Fruit fly (Drosophila melanogaster) whole organism, embryonic: Measurements from ENCODE around the gene Hr78.
"Not testable (repeated sequence)": the region's sequence is repeated elsewhere in the genome, so short reads cannot be mapped to it uniquely, and the experiment has no call there.

Experiments
- Asciz ChIP-seq: fragments of 200-800 bp; sonication (Bioruptor generic); optimal IDR thresholded peaks from 2 replicates; lab custom pipeline; 2017; ENCODE audit warnings: missing biosample characterization, mild to moderate bottlenecking, missing genetic modification characterization, missing genetic modification reagents
- Atf6 ChIP-seq: fragments of 200-800 bp; sonication (Bioruptor generic); IDR thresholded peaks from 2 replicates; pipeline ENCODE4 v1.3.6; 2022; ENCODE audit warnings: missing biosample characterization, missing genetic modification characterization
- BtbVII ChIP-seq: fragments of 200-800 bp; sonication (Bioruptor generic); optimal IDR thresholded peaks from 3 replicates; lab custom pipeline; 2017; ENCODE audit warnings: missing biosample characterization, mild to moderate bottlenecking, missing genetic modification characterization
- CG10543 ChIP-seq: fragments of 200-800 bp; sonication (Bioruptor generic); optimal IDR thresholded peaks from 3 replicates; lab custom pipeline; 2017; ENCODE audit warnings: missing biosample characterization, mild to moderate bottlenecking, missing genetic modification characterization, moderate library complexity
- CG11695 ChIP-seq: fragments of 200-800 bp; sonication (Bioruptor generic); IDR thresholded peaks from 3 replicates; pipeline ENCODE4 v1.3.6; 2022; ENCODE audit warnings: missing biosample characterization, missing genetic modification characterization
- CG12071 ChIP-seq: fragments of 200-800 bp; sonication (Bioruptor generic); optimal IDR thresholded peaks from 3 replicates; lab custom pipeline; 2018; ENCODE audit warnings: missing biosample characterization, mild to moderate bottlenecking, missing genetic modification characterization
- CG12299 ChIP-seq: fragments of 200-800 bp; sonication (Bioruptor generic); optimal IDR thresholded peaks from 2 replicates; lab custom pipeline; 2018; ENCODE audit warnings: missing biosample characterization, mild to moderate bottlenecking, missing genetic modification characterization
- CG12769 ChIP-seq: fragments of 200-800 bp; sonication (Bioruptor generic); optimal IDR thresholded peaks from 2 replicates; lab custom pipeline; 2019; ENCODE audit warnings: missing biosample characterization, mild to moderate bottlenecking, missing genetic modification characterization, moderate library complexity
- CG13894 ChIP-seq: fragments of 200-800 bp; sonication (Bioruptor generic); optimal IDR thresholded peaks from 3 replicates; lab custom pipeline; 2018; ENCODE audit warnings: missing biosample characterization, mild to moderate bottlenecking, missing genetic modification characterization, moderate library complexity
- CG2120 ChIP-seq: fragments of 200-800 bp; sonication (Bioruptor generic); optimal IDR thresholded peaks from 3 replicates; lab custom pipeline; 2016; ENCODE audit warnings: missing biosample characterization, missing genetic modification characterization
- CG3163 ChIP-seq: fragments of 200-800 bp; sonication (Bioruptor generic); optimal IDR thresholded peaks from 3 replicates; lab custom pipeline; 2016; ENCODE audit warnings: missing biosample characterization, missing genetic modification characterization
- CG32532 ChIP-seq: fragments of 200-800 bp; sonication (Bioruptor generic); IDR thresholded peaks from 2 replicates; pipeline ENCODE4 v1.3.6; 2022; ENCODE audit warnings: missing biosample characterization, missing genetic modification characterization
- CG6254 ChIP-seq: fragments of 200-800 bp; sonication (Bioruptor generic); optimal IDR thresholded peaks from 3 replicates; lab custom pipeline; 2017; ENCODE audit warnings: mild to moderate bottlenecking, missing biosample characterization, missing genetic modification reagents, missing genetic modification characterization
- CG6689 ChIP-seq: fragments of 200-800 bp; sonication (Bioruptor generic); IDR thresholded peaks from 2 replicates; pipeline ENCODE4 v1.3.6; 2022; ENCODE audit warnings: missing biosample characterization, missing genetic modification characterization
- CG7839 ChIP-seq: fragments of 200-800 bp; sonication (Bioruptor generic); optimal IDR thresholded peaks from 3 replicates; lab custom pipeline; 2018; ENCODE audit warnings: missing biosample characterization, mild to moderate bottlenecking, missing genetic modification characterization, moderate library complexity
- CG8290 ChIP-seq, 3 experiments: fragments of 200-800 bp; sonication (Bioruptor generic); optimal IDR thresholded peaks; 2 replicates each; lab custom pipeline; 2016 to 2019; ENCODE audit warnings: missing biosample characterization in 3 of 3, missing genetic modification characterization in 3 of 3, mild to moderate bottlenecking in 2 of 3, moderate library complexity in 1 of 3
- CG9797 ChIP-seq: fragments of 200-800 bp; sonication (Bioruptor generic); optimal IDR thresholded peaks from 3 replicates; lab custom pipeline; 2018; ENCODE audit warnings: missing biosample characterization, mild to moderate bottlenecking, missing genetic modification characterization
- CG9932 ChIP-seq: fragments of 200-800 bp; sonication (Bioruptor generic); IDR thresholded peaks from 2 replicates; pipeline ENCODE4 v1.3.6; 2022; ENCODE audit warnings: missing biosample characterization, missing genetic modification characterization
- D ChIP-seq, 2 experiments: fragments of 200-800 bp in 1 of 2; fragments of >200 bp in 1 of 2; sonication (Bioruptor generic) in 1 of 2; optimal IDR thresholded peaks; 2 replicates in 1 of 2; 3 replicates in 1 of 2; lab custom pipeline; 2017; ENCODE audit warnings: mild to moderate bottlenecking in 1 of 2, missing biosample characterization in 1 of 2, missing genetic modification characterization in 1 of 2, missing genetic modification reagents in 1 of 2
- D19A ChIP-seq: fragments of 200-800 bp; optimal IDR thresholded peaks from 3 replicates; lab custom pipeline; 2019; ENCODE audit warnings: missing biosample characterization, mild to moderate bottlenecking, missing genetic modification characterization, moderate library complexity
- D19B ChIP-seq: fragments of 200-800 bp; sonication (Bioruptor generic); optimal IDR thresholded peaks from 2 replicates; lab custom pipeline; 2017; ENCODE audit warnings: missing biosample characterization, mild to moderate bottlenecking, missing genetic modification characterization
- Dfd ChIP-seq, 2 experiments: fragments of >200 bp; optimal IDR thresholded peaks; 2 replicates each; lab custom pipeline; 2017; ENCODE audit warnings: missing biosample characterization in 2 of 2, missing genetic modification characterization in 2 of 2
- E2f1 ChIP-seq: fragments of 200-800 bp; sonication (Bioruptor generic); IDR thresholded peaks from 2 replicates; pipeline ENCODE4 v1.3.6; 2022; ENCODE audit warnings: missing biosample characterization, missing genetic modification characterization
- Ets65A ChIP-seq: fragments of 200-800 bp; sonication (Bioruptor generic); peaks from one replicate; lab custom pipeline; 2016; ENCODE audit warnings: missing biosample characterization, missing genetic modification characterization
- Gug ChIP-seq: fragments of 200-800 bp; sonication (Bioruptor generic); IDR thresholded peaks from 4 replicates; pipeline ENCODE4 v1.3.6; 2022; ENCODE audit warnings: missing biosample characterization, missing genetic modification characterization
- Med ChIP-seq: fragments of 200-800 bp; sonication (Bioruptor generic); peaks from one replicate; lab custom pipeline; 2016; ENCODE audit warnings: missing biosample characterization, missing genetic modification characterization, mild to moderate bottlenecking, inconsistent platforms, moderate library complexity
- Nf-YB ChIP-seq: fragments of 200-800 bp; sonication (Bioruptor generic); optimal IDR thresholded peaks from 3 replicates; lab custom pipeline; 2019; ENCODE audit warnings: missing biosample characterization, mild to moderate bottlenecking, missing genetic modification characterization, moderate library complexity
- Pdp1 ChIP-seq, 2 experiments: fragments of 200-800 bp; sonication (Bioruptor generic); optimal IDR thresholded peaks; 3 replicates each; lab custom pipeline; 2016; ENCODE audit warnings: missing biosample characterization in 2 of 2, missing genetic modification characterization in 2 of 2, mild to moderate bottlenecking in 1 of 2, moderate library complexity in 1 of 2
- Sox102F ChIP-seq: fragments of 200-800 bp; sonication (Bioruptor generic); optimal IDR thresholded peaks from 2 replicates; lab custom pipeline; 2018; ENCODE audit warnings: missing biosample characterization, mild to moderate bottlenecking, missing genetic modification characterization, moderate library complexity
- Trl ChIP-seq, 3 experiments: fragments of >200 bp in 2 of 3; fragments of 200-800 bp in 1 of 3; sonication (Bioruptor generic) in 1 of 3; optimal IDR thresholded peaks; 2 replicates in 1 of 3; 3 replicates in 2 of 3; lab custom pipeline; 2016 to 2017; ENCODE audit warnings: missing biosample characterization in 1 of 3, missing genetic modification characterization in 1 of 3
- Xrp1 ChIP-seq: fragments of 200-800 bp; sonication (Bioruptor generic); IDR thresholded peaks from 2 replicates; pipeline ENCODE4 v1.3.6; 2022; ENCODE audit warnings: missing biosample characterization, missing genetic modification characterization
- amos ChIP-seq: fragments of 200-800 bp; sonication (Bioruptor generic); IDR thresholded peaks from 2 replicates; pipeline ENCODE4 v1.3.6; 2022; ENCODE audit warnings: missing biosample characterization, missing genetic modification characterization; ENCODE audit not compliant: partially characterized antibody
- bigmax ChIP-seq: fragments of 200-800 bp; sonication (Bioruptor generic); optimal IDR thresholded peaks from 2 replicates; lab custom pipeline; 2018; ENCODE audit warnings: missing biosample characterization, mild to moderate bottlenecking, missing genetic modification characterization
- cg ChIP-seq: fragments of 200-800 bp; sonication (Bioruptor generic); optimal IDR thresholded peaks from 3 replicates; lab custom pipeline; 2019; ENCODE audit warnings: missing biosample characterization, mild to moderate bottlenecking, missing genetic modification characterization, moderate library complexity
- ci ChIP-seq: fragments of 200-800 bp; sonication (Bioruptor generic); IDR thresholded peaks from 3 replicates; pipeline ENCODE4 v1.3.6; 2022; ENCODE audit warnings: missing biosample characterization, missing genetic modification characterization
- cwo ChIP-seq: fragments of 200-800 bp; sonication (Bioruptor generic); optimal IDR thresholded peaks from 3 replicates; lab custom pipeline; 2017; ENCODE audit warnings: missing biosample characterization, missing genetic modification characterization, mild to moderate bottlenecking, moderate library complexity, missing genetic modification reagents
- grau ChIP-seq: fragments of 200-800 bp; optimal IDR thresholded peaks from 3 replicates; lab custom pipeline; 2019; ENCODE audit warnings: missing biosample characterization, mild to moderate bottlenecking, missing genetic modification characterization, moderate library complexity
- hkb ChIP-seq, 2 experiments: fragments of 200-800 bp in 1 of 2; fragments of >200 bp in 1 of 2; sonication (Bioruptor generic) in 1 of 2; IDR thresholded peaks in 1 of 2; optimal IDR thresholded peaks in 1 of 2; 2 replicates each; pipeline versions ENCODE4 v1.3.6 to Lab custom; 2017 to 2022; ENCODE audit warnings: missing biosample characterization in 1 of 2, missing genetic modification characterization in 1 of 2
- sd ChIP-seq: fragments of 200-800 bp; sonication (Bioruptor generic); optimal IDR thresholded peaks from 3 replicates; lab custom pipeline; 2018; ENCODE audit warnings: missing biosample characterization, mild to moderate bottlenecking, missing genetic modification characterization, moderate library complexity
- sens ChIP-seq: fragments of 200-800 bp; sonication (Bioruptor generic); peaks from one replicate; lab custom pipeline; 2016; ENCODE audit warnings: missing biosample characterization, missing genetic modification characterization
- slbo ChIP-seq: fragments of 200-800 bp; sonication (Bioruptor generic); IDR thresholded peaks from 2 replicates; pipeline ENCODE4 v1.3.6; 2022; ENCODE audit warnings: missing biosample characterization, missing genetic modification characterization
- sug ChIP-seq: fragments of 200-800 bp; optimal IDR thresholded peaks from 2 replicates; lab custom pipeline; 2019; ENCODE audit warnings: missing biosample characterization, mild to moderate bottlenecking, missing genetic modification characterization, moderate library complexity
- toy ChIP-seq: fragments of 200-800 bp; sonication (Bioruptor generic); IDR thresholded peaks from 2 replicates; pipeline ENCODE4 v1.3.6; 2022; ENCODE audit warnings: missing biosample characterization, missing genetic modification characterization
- zfh1 ChIP-seq: fragments of 200-800 bp; sonication (Bioruptor generic); IDR thresholded peaks from 3 replicates; pipeline ENCODE4 v1.3.6; 2022; ENCODE audit warnings: missing biosample characterization, missing genetic modification characterization

The Hr78 gene

DNA sequence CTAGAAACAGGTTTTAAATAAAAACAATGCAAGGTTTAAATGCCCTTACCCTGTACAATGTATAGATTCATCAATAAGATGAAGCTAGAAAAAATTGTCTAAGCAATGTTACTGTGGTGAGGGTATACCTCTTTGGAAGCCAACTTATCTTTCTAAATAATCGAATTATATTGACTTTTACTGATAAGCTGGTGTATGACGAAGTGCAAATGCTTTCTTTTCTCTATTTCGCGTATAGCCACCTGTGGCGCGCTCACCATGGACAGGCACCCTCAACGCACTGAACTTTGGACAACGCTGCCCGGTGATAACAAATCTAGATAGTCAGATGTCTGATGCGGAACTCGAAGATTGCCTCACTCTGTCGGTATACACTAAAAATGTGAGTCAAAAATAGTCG is 4.6 kb upstream of the Hr78 start (continued):
- TF ChIP-seq ci: 0 out of 3 replicates have a peak, but pooled peaks have one; percentile 40
- TF ChIP-seq CG32532 (GFP tag; lab: Robert Waterston, UW): peak; percentile 50; the same call in 1 of the 2 replicates
- TF ChIP-seq grau (tag; lab: Kevin White, UChicago): peak; percentile 25
- TF ChIP-seq CG2120 (GFP tag; lab: Kevin White, UChicago): peak; percentile 5
- TF ChIP-seq D19A (tag; lab: Kevin White, UChicago): peak; percentile 81
- peak in 1 of 2 experiments; percentile 18 for TF ChIP-seq Pdp1 (GFP tag; optimal IDR thresholded peaks at IDR 0.05; lab: Kevin White, UChicago)
- peak; percentile 56; the same call in 2 of the 3 replicates for TF ChIP-seq zfh1 (GFP tag; lab: Robert Waterston, UW)
- 0 out of 2 replicates have a peak, but pooled peaks have one; percentile 11 for TF ChIP-seq toy (GFP tag; lab: Robert Waterston, UW)
- 0 out of 2 replicates have a peak, but pooled peaks have one; percentile 36 for TF ChIP-seq Atf6
- TF ChIP-seq BtbVII (GFP tag; lab: Kevin White, UChicago): peak; percentile 5
- peak; percentile 3 for TF ChIP-seq CG12071
- TF ChIP-seq D (optimal IDR thresholded peaks at IDR 0.05; lab: Kevin White, UChicago): no peak
- no peak for TF ChIP-seq D (GFP tag; optimal IDR thresholded peaks at IDR 0.05; lab: Kevin White, UChicago)
- TF ChIP-seq CG12769 (tag; lab: Kevin White, UChicago): peak; percentile 15
- peak; percentile 11 for TF ChIP-seq Ets65A (GFP tag; lab: Kevin White, UChicago)
- no peak for TF ChIP-seq CG6254 (GFP tag; lab: Kevin White, UChicago)
- peak; percentile 29 for TF ChIP-seq cwo
- TF ChIP-seq CG7839: peak; percentile 27
- peak; percentile 30 for TF ChIP-seq Sox102F (GFP tag; lab: Kevin White, UChicago)
- TF ChIP-seq CG11695 (GFP tag; lab: Robert Waterston, UW): peak; percentile 46; the same call in 1 of the 3 replicates
- no peak for TF ChIP-seq CG12299
- peak; percentile 39; the same call in 1 of the 2 replicates for TF ChIP-seq E2f1
- TF ChIP-seq Med: peak; percentile 23
- no peak for TF ChIP-seq CG3163 (GFP tag; lab: Kevin White, UChicago)
- TF ChIP-seq Xrp1 (GFP tag; lab: Robert Waterston, UW): peak; percentile 18; the same call in 1 of the 2 replicates
- peak; percentile 5 for TF ChIP-seq Asciz (GFP tag; lab: Kevin White, UChicago)
- TF ChIP-seq CG9797 (GFP tag; lab: Kevin White, UChicago): no peak
- no peak for TF ChIP-seq bigmax (GFP tag; lab: Kevin White, UChicago)
- TF ChIP-seq hkb (optimal IDR thresholded peaks at IDR 0.05; lab: Kevin White, UChicago): no peak
- 0 out of 2 replicates have a peak, but pooled peaks have one; percentile 50 for TF ChIP-seq hkb (GFP tag; IDR thresholded peaks at IDR 0.05; lab: Robert Waterston, UW)
- TF ChIP-seq, all 482 proteins: peak for 73

DNA sequence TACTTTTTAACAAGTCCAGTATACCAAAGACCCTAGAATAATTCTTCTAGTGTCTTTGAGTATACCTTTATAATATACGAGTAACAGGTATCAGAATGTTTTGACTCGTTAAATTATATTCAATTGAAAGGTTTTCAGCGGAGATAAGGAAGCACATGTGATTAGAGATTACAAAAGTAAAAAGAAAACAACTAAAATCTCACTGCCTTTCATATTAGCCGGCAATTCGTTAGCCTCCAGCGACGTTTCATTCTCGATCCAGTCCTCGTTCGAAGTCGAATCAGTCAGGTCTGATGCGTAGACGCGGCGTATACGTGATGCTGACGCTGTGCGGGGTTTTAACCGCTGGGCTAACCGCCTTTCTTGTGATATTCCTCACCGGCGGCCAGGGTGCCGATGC is 3.9 kb upstream of the Hr78 start, which contains the start of gene Est-Q:
TSS of gene Est-Q (plus strand) at position 250 of the 400 bp plus-strand sequence.
- peak; percentile 26 for TF ChIP-seq sug (tag; lab: Kevin White, UChicago)
- TF ChIP-seq Nf-YB: no peak
- TF ChIP-seq sens (GFP tag; lab: Kevin White, UChicago): peak; percentile 6
- no peak; the same call in 1 of the 2 replicates for TF ChIP-seq amos (GFP tag; lab: Robert Waterston, UW)
- TF ChIP-seq D19B (GFP tag; lab: Kevin White, UChicago): peak; percentile 46
- no peak for TF ChIP-seq CG7839

DNA sequence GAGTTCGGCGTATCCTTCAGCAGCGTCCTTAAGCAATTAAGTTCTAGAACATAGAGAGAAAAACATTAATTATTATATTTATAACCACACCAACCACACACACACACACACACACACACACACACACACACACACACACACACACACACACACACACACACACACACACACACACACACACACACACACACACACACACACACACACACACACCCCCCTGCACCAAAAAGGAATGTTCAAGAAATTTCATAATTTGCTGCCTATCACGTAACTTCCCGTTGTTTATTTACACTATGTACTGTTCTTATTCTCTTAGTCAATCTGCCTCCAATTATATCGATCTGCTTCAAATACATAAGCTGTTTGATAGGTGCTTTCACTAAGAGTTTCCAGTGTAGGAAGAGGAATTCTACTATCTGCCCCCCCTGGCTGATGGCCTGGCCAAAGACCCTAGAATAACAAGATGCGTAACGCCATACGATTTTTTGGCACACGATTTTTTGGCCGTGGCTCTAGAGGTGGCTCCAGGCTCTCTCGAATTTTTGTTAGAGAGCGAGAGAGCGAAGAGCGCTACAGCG is 1.2 kb upstream of the Hr78 start:
- TF ChIP-seq cg: peak; percentile 71
- 0 out of 4 replicates have a peak, but pooled peaks have one; percentile 23 for TF ChIP-seq Gug
- TF ChIP-seq Trl (optimal IDR thresholded peaks at IDR 0.05; lab: Kevin White, UChicago): peak in 1 of 2 experiments; percentile 33
- TF ChIP-seq Trl, CG8290 (GFP tag; optimal IDR thresholded peaks at IDR 0.05; lab: Kevin White, UChicago): not testable (repeated sequence)
- TF ChIP-seq CG8290 (tag; optimal IDR thresholded peaks at IDR 0.05; lab: Kevin White, UChicago): peak in 1 of 2 experiments; percentile 8
- TF ChIP-seq CG10543: peak; percentile 14
- TF ChIP-seq D19A (tag; lab: Kevin White, UChicago): peak; percentile 80
- TF ChIP-seq CG13894 (tag; lab: Kevin White, UChicago): peak; percentile 4
- TF ChIP-seq Dfd (GFP tag; optimal IDR thresholded peaks at IDR 0.05; lab: Kevin White, UChicago): peak in 1 of 2 experiments; percentile 69
- TF ChIP-seq sug (tag; lab: Kevin White, UChicago): peak; percentile 84
- TF ChIP-seq Pdp1 (GFP tag; optimal IDR thresholded peaks at IDR 0.05; lab: Kevin White, UChicago): peak in 1 of 2 experiments; percentile 40
- peak; percentile 46 for TF ChIP-seq slbo (GFP tag; lab: Robert Waterston, UW)
- TF ChIP-seq CG9932: peak; percentile 29; the same call in 1 of the 2 replicates
- TF ChIP-seq CG12769 (tag; lab: Kevin White, UChicago): peak; percentile 33
- 0 out of 2 replicates have a peak, but pooled peaks have one; percentile 6 for TF ChIP-seq CG6689
- peak; percentile 56 for TF ChIP-seq Med
- peak; percentile 51 for TF ChIP-seq sd (tag; lab: Kevin White, UChicago)
